Fruit fly (Drosophila melanogaster): ENCODE measurements around the gene Mo25.

- TF ChIP-seq h (GFP tag; optimal IDR thresholded peaks at IDR 0.05) (no peak), usp (GFP tag; optimal IDR thresholded peaks at IDR 0.05) (no peak), lola (GFP tag; optimal IDR thresholded peaks at IDR 0.05) (no peak), brk (GFP tag; optimal IDR thresholded peaks at IDR 0.05) (no peak), br (GFP tag; optimal IDR thresholded peaks at IDR 0.05) (no peak)
Observed at dm6 chr3L:16641094-16641493, 25.8 kb upstream of the Mo25 start.

All from whole organism, wandering third instar larva.